Worm (Caenorhabditis elegans) whole organism, early embryonic: ENCODE results near the gene T03G11.9.

Experiments used
- B0310.2 ChIP-seq: sonication (generic microtip); optimal IDR thresholded peaks from 2 replicates; lab custom pipeline; 2016; ENCODE audit warnings: mild to moderate bottlenecking, missing genetic modification characterization, missing compliant biosample characterization
- F13C5.2 ChIP-seq: sonication (generic microtip); optimal IDR thresholded peaks from 2 replicates; lab custom pipeline; 2017; ENCODE audit warnings: mild to moderate bottlenecking, missing genetic modification characterization, inconsistent platforms, missing compliant biosample characterization
- aly-1 ChIP-seq: sonication (generic microtip); optimal IDR thresholded peaks from 2 replicates; lab custom pipeline; 2016; ENCODE audit warnings: missing genetic modification characterization, missing compliant biosample characterization
- ama-1 ChIP-seq: fragments of 150-350 bp; optimal IDR thresholded peaks from 2 replicates; lab custom pipeline; 2014
- ceh-13 ChIP-seq: fragments of 200-800 bp; sonication (Bioruptor generic); optimal IDR thresholded peaks from 2 replicates; lab custom pipeline; 2018; ENCODE audit warnings: mild to moderate bottlenecking, missing genetic modification characterization, missing compliant biosample characterization
- ceh-36 ChIP-seq: sonication (generic microtip); optimal IDR thresholded peaks from 2 replicates; lab custom pipeline; 2016; ENCODE audit warnings: missing genetic modification characterization, inconsistent platforms, missing compliant biosample characterization
- ets-7 ChIP-seq: sonication (generic microtip); optimal IDR thresholded peaks from 2 replicates; lab custom pipeline; 2016; ENCODE audit warnings: missing genotype, missing genetic modification characterization, missing compliant biosample characterization
- flt-1 ChIP-seq: fragments of 200-800 bp; sonication (Bioruptor generic); IDR thresholded peaks from 2 replicates; pipeline ENCODE4 v1.3.6; 2022; ENCODE audit warnings: missing genetic modification characterization, missing compliant biosample characterization
- hmbx-1 ChIP-seq: sonication (generic microtip); optimal IDR thresholded peaks from 2 replicates; lab custom pipeline; 2016; ENCODE audit warnings: mild to moderate bottlenecking, missing genetic modification characterization, missing compliant biosample characterization
- hmg-4 ChIP-seq: fragments of 200-800 bp; sonication (Bioruptor generic); optimal IDR thresholded peaks from 2 replicates; lab custom pipeline; 2018; ENCODE audit warnings: mild to moderate bottlenecking, missing genetic modification characterization, missing compliant biosample characterization
- hnd-1 ChIP-seq: sonication (generic microtip); optimal IDR thresholded peaks from 2 replicates; lab custom pipeline; 2016; ENCODE audit warnings: missing genetic modification characterization, missing compliant biosample characterization
- pes-1 ChIP-seq: fragments of 200-800 bp; sonication (Bioruptor generic); IDR thresholded peaks from 2 replicates; pipeline ENCODE4 v1.3.6; 2022; ENCODE audit warnings: missing genetic modification reagents, missing genetic modification characterization, missing compliant biosample characterization
- scrt-1 ChIP-seq: fragments of 200-800 bp; sonication (Bioruptor generic); IDR thresholded peaks from 2 replicates; pipeline ENCODE4 v1.3.6; 2022; ENCODE audit warnings: missing genetic modification characterization, missing compliant biosample characterization
- sea-1 ChIP-seq: fragments of 200-800 bp; sonication (Bioruptor generic); conservative IDR thresholded peaks from 2 replicates; pipeline ENCODE4 v1.3.6; 2022; ENCODE audit warnings: missing genetic modification characterization, missing compliant biosample characterization
- tbx-11 ChIP-seq: fragments of 200-800 bp; sonication (Bioruptor generic); IDR thresholded peaks from 2 replicates; pipeline ENCODE4 v1.3.6; 2022; ENCODE audit warnings: missing genetic modification characterization, missing compliant biosample characterization
- tbx-37 ChIP-seq: fragments of 200-800 bp; sonication (Bioruptor generic); conservative IDR thresholded peaks from 2 replicates; pipeline ENCODE4 v1.3.6; 2022; ENCODE audit warnings: missing genetic modification reagents, missing genetic modification characterization, missing compliant biosample characterization
- tra-4 ChIP-seq: sonication (generic microtip); optimal IDR thresholded peaks from 2 replicates; lab custom pipeline; 2017; ENCODE audit warnings: missing genetic modification characterization, missing compliant biosample characterization

T03G11.9 gene

ce11 chrX:5183931-5184330 is at the start of gene T03G11.9:
Gene T03G11.9 (plus strand): TSS chrX:5184231.
- TF ChIP-seq scrt-1 (GFP tag; lab: Robert Waterston, UW) (no peak), hmbx-1 (no peak), hnd-1 (tag; lab: Kevin White, UChicago) (no peak), tbx-37 (no peak), pes-1 (GFP tag; lab: Robert Waterston, UW) (no peak), flt-1 (GFP tag; lab: Robert Waterston, UW) (no peak), tbx-11 (GFP tag; lab: Robert Waterston, UW) (no peak), F13C5.2 (tag; lab: Kevin White, UChicago) (no peak), ceh-13 (GFP tag; lab: Kevin White, UChicago) (no peak), ceh-36 (no peak), tra-4 (tag; lab: Kevin White, UChicago) (no peak), sea-1 (no peak), aly-1 (no peak), B0310.2 (tag; lab: Kevin White, UChicago) (no peak), hmg-4 (GFP tag; lab: Kevin White, UChicago) (no peak), ets-7 (no peak), ama-1 (lab: Kevin White, UChicago) (no peak)

ce11 chrX:5135548-5135947 is 48.5 kb upstream of the T03G11.9 start:
- TF ChIP-seq tbx-37, result no peak
- no peak for TF ChIP-seq ets-7
- TF ChIP-seq F13C5.2 (tag; lab: Kevin White, UChicago), result no peak
- no peak for TF ChIP-seq aly-1
- TF ChIP-seq hnd-1 (tag; lab: Kevin White, UChicago), result no peak
- TF ChIP-seq tbx-11 (GFP tag; lab: Robert Waterston, UW), result no peak
- TF ChIP-seq ama-1 (lab: Kevin White, UChicago), result no peak
- no peak for TF ChIP-seq sea-1
- TF ChIP-seq tra-4 (tag; lab: Kevin White, UChicago), result no peak
- no peak for TF ChIP-seq scrt-1 (GFP tag; lab: Robert Waterston, UW)
- no peak for TF ChIP-seq ceh-13 (GFP tag; lab: Kevin White, UChicago)

- TF ChIP-seq hnd-1 (tag; lab: Kevin White, UChicago) (no peak), ceh-13 (GFP tag; lab: Kevin White, UChicago) (no peak), hmbx-1 (no peak), ama-1 (lab: Kevin White, UChicago) (no peak), B0310.2 (tag; lab: Kevin White, UChicago) (no peak), sea-1 (no peak), tra-4 (tag; lab: Kevin White, UChicago) (no peak), hmg-4 (GFP tag; lab: Kevin White, UChicago) (no peak), scrt-1 (GFP tag; lab: Robert Waterston, UW) (no peak)
These were observed 46.1 kb upstream of the T03G11.9 start for ce11 chrX:5137716-5138470.

- TF ChIP-seq ets-7 (no peak), tbx-37 (no peak), scrt-1 (GFP tag; lab: Robert Waterston, UW) (no peak), pes-1 (GFP tag; lab: Robert Waterston, UW) (0 out of 2 replicates have a peak, but pooled peaks have one; percentile 33), aly-1 (no peak), F13C5.2 (tag; lab: Kevin White, UChicago) (peak; percentile 69), tbx-11 (GFP tag; lab: Robert Waterston, UW) (no peak)
These were observed 43.9 kb upstream of the T03G11.9 start for ce11 chrX:5140177-5140576.

- TF ChIP-seq hnd-1 (tag; lab: Kevin White, UChicago), result no peak
- no peak for TF ChIP-seq ets-7
- TF ChIP-seq pes-1 (GFP tag; lab: Robert Waterston, UW), result no peak
- no peak for TF ChIP-seq hmbx-1
- no peak for TF ChIP-seq scrt-1 (GFP tag; lab: Robert Waterston, UW)
- no peak for TF ChIP-seq flt-1 (GFP tag; lab: Robert Waterston, UW)
- TF ChIP-seq tbx-11 (GFP tag; lab: Robert Waterston, UW), result no peak
- TF ChIP-seq tra-4 (tag; lab: Kevin White, UChicago), result no peak
- no peak for TF ChIP-seq tbx-37
- TF ChIP-seq sea-1, result no peak
- TF ChIP-seq F13C5.2 (tag; lab: Kevin White, UChicago), result no peak
- TF ChIP-seq ceh-13 (GFP tag; lab: Kevin White, UChicago), result no peak
- no peak for TF ChIP-seq hmg-4 (GFP tag; lab: Kevin White, UChicago)
- no peak for TF ChIP-seq B0310.2 (tag; lab: Kevin White, UChicago)
- TF ChIP-seq ceh-36, result no peak
- no peak for TF ChIP-seq ama-1 (lab: Kevin White, UChicago)
These were observed 41.6 kb upstream of the T03G11.9 start for ce11 chrX:5142403-5142802.

- no peak for TF ChIP-seq F13C5.2 (tag; lab: Kevin White, UChicago)
- TF ChIP-seq ceh-13 (GFP tag; lab: Kevin White, UChicago), result no peak
- TF ChIP-seq B0310.2 (tag; lab: Kevin White, UChicago), result no peak
- TF ChIP-seq ets-7, result no peak
- TF ChIP-seq tbx-37, result no peak
- TF ChIP-seq tbx-11 (GFP tag; lab: Robert Waterston, UW), result no peak
- no peak for TF ChIP-seq tra-4 (tag; lab: Kevin White, UChicago)
- no peak for TF ChIP-seq hmbx-1
- TF ChIP-seq hnd-1 (tag; lab: Kevin White, UChicago), result no peak
- no peak for TF ChIP-seq pes-1 (GFP tag; lab: Robert Waterston, UW)
- no peak for TF ChIP-seq sea-1
These were observed 36.1 kb upstream of the T03G11.9 start, which contains the start of gene C31H2.14 for ce11 chrX:5147918-5148317. Gene C31H2.14 (plus strand): TSS chrX:5148218.

ce11 chrX:5150389-5150788 is 33.6 kb upstream of the T03G11.9 start, which contains the start of gene dpy-8:
Gene dpy-8 (minus strand): TSS chrX:5150476.
- TF ChIP-seq ceh-36, result no peak
- no peak for TF ChIP-seq hmg-4 (GFP tag; lab: Kevin White, UChicago)
